Fruit fly (Drosophila melanogaster) S2 (cell line): ENCODE measurements around the gene Nup35.

Experiments used
- CG8478 ChIP-seq: fragments of >200 bp; optimal IDR thresholded peaks from 2 replicates; lab custom pipeline; 2018
- CTCF ChIP-seq, 2 experiments: fragments of >200 bp; optimal IDR thresholded peaks; 2 replicates each; lab custom pipeline; 2018

dm6 chrX:18657502-18657947 lies 9.5 kb downstream of the Nup35 start, which contains the start of gene fu:
- no peak for TF ChIP-seq CG8478 (lab: Kevin White, UChicago)
- no peak for TF ChIP-seq CTCF (optimal IDR thresholded peaks at IDR 0.05; lab: Kevin White, UChicago)
